Worm (Caenorhabditis elegans): Measurements from ENCODE around the gene metl-9.

DNA sequence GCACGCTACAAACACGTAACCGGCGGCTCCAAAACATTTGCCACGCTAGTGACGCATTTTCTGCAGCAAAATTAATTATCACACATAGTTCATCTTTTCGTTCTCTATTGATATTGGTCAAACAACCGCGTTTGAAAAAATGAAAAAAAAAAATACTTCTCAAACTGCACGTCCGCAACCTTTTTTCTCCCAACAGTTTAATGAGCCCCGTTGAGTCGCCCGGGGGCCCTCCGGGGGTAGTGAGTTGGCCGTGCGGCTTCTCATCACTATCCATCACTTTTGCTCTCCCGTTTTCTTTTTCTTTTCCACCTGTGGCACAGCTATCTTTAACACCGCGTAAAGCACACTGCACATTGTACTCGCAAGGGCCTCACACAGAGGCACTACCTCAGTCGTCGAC is 30.5 kb upstream of the metl-9 start:
- TF ChIP-seq fkh-2 (tag; optimal IDR thresholded peaks at IDR 0.05) (no peak), egl-27 (tag; optimal IDR thresholded peaks at IDR 0.05) (no peak)
